Worm (Caenorhabditis elegans): ENCODE measurements around the gene unc-130.

ce11 chrII:11268822-11269221 lies 12.9 kb upstream of the unc-130 start, which contains the start of gene cut-1:
- TF ChIP-seq klf-2 (GFP tag; conservative IDR thresholded peaks at IDR 0.05) (no peak), ztf-23 (GFP tag; IDR thresholded peaks at IDR 0.05) (no peak), ztf-29 (GFP tag; IDR thresholded peaks at IDR 0.05) (no peak), cog-1 (tag; optimal IDR thresholded peaks at IDR 0.05) (no peak), flt-1 (GFP tag; IDR thresholded peaks at IDR 0.05) (no peak), ref-1 (GFP tag; conservative IDR thresholded peaks at IDR 0.05) (no peak), med-1 (GFP tag; optimal IDR thresholded peaks at IDR 0.05; ENCODE audit: insufficient read depth) (no peak), T22C8.4 (GFP tag; IDR thresholded peaks at IDR 0.05) (no peak), tab-1 (GFP tag; IDR thresholded peaks at IDR 0.05) (no peak)
